Worm (Caenorhabditis elegans) whole organism, L1 larva: ENCODE measurements around the gene Y59E9AL.36.

Experiments used
- dpl-1 ChIP-seq, 3 experiments: fragments of 150-350 bp in 2 of 3; sonication (generic microtip) in 1 of 3; optimal IDR thresholded peaks; 2 replicates each; lab custom pipeline; 2014 to 2017; ENCODE audit warnings: missing biosample characterization in 3 of 3, missing genetic modification characterization in 3 of 3, missing genetic modification reagents in 3 of 3
- elt-3 ChIP-seq, 6 experiments: fragments of 150-350 bp in 1 of 6; sonication (generic microtip); optimal IDR thresholded peaks; 2 replicates each; lab custom pipeline; 2017 to 2018; ENCODE audit warnings: missing biosample characterization in 6 of 6, missing genetic modification characterization in 6 of 6, inconsistent platforms in 1 of 6
- fos-1 ChIP-seq: fragments of 150-350 bp; optimal IDR thresholded peaks from 2 replicates; lab custom pipeline; 2014; ENCODE audit warnings: missing biosample characterization, missing genetic modification characterization
- hlh-17 ChIP-seq: fragments of 200-800 bp; sonication (Bioruptor generic); optimal IDR thresholded peaks from 2 replicates; lab custom pipeline; 2018; ENCODE audit warnings: missing genetic modification characterization, mild to moderate bottlenecking, missing compliant biosample characterization, moderate library complexity, borderline replicate concordance
- lin-13 ChIP-seq: fragments of 150-350 bp; optimal IDR thresholded peaks from 2 replicates; lab custom pipeline; 2014; ENCODE audit warnings: missing biosample characterization, missing genetic modification reagents, missing genetic modification characterization
- lin-35 ChIP-seq, 2 experiments: fragments of 150-350 bp; optimal IDR thresholded peaks; 2 replicates each; lab custom pipeline; 2014; ENCODE audit warnings: missing biosample characterization in 2 of 2, missing genetic modification characterization in 2 of 2, missing genetic modification reagents in 2 of 2
- nhr-11 ChIP-seq: fragments of 150-350 bp; optimal IDR thresholded peaks from 2 replicates; lab custom pipeline; 2014; ENCODE audit warnings: missing biosample characterization, missing genetic modification characterization
- nhr-12 ChIP-seq: sonication (generic microtip); optimal IDR thresholded peaks from 2 replicates; lab custom pipeline; 2017; ENCODE audit warnings: missing biosample characterization, missing genetic modification characterization
- nhr-76 ChIP-seq: sonication (generic microtip); optimal IDR thresholded peaks from 2 replicates; lab custom pipeline; 2017; ENCODE audit warnings: missing biosample characterization, missing genetic modification characterization
- nhr-90 ChIP-seq: sonication (generic microtip); optimal IDR thresholded peaks from 2 replicates; lab custom pipeline; 2016; ENCODE audit warnings: mild to moderate bottlenecking, missing genetic modification characterization, missing compliant biosample characterization; ENCODE audit not compliant: poor library complexity
- unc-62 ChIP-seq: fragments of 150-350 bp; optimal IDR thresholded peaks from 2 replicates; lab custom pipeline; 2014; ENCODE audit warnings: missing biosample characterization, missing genetic modification reagents, missing genetic modification characterization
- xbp-1 ChIP-seq: sonication (generic microtip); optimal IDR thresholded peaks from 2 replicates; lab custom pipeline; 2016; ENCODE audit warnings: missing genetic modification characterization, missing compliant biosample characterization

DNA sequence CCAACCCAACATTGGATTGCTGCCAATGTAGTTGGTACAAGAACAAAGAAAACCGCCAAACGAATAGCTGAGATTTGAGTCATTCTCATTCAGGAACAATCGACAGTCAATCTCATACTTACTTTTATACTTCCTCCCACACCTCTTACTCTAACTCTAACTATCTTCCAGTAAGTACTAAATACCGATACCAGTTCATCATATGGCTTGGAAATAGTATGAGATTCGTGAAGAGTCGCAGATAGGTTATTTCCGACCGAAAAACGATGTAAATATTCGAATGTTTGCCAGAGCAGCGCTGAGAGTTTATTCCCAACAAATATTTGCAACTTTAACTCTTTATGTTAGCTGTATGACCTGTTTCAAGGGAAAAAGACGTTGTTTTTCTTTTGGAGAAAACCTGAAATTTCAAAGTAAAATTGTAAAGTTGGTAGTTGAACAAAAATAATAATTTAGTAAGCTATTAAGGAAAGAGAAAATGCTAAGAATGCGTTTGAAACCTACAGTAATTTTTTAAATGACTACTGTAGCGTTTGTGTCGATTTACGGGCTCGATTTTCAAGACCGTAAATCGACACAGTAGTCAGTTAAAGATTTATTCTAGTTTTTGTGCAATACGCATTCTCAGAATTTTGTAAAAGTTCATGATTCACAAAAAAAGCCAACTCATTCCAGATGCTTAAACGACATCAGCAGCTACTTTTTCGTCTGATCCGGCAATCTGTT, 22.6 kb downstream of the Y59E9AL.36 start, which contains the start of the genes W03F8.6 and mtrf-1L:
- no peak for TF ChIP-seq xbp-1
- TF ChIP-seq dpl-1 (GFP tag; optimal IDR thresholded peaks at IDR 0.05; lab: Kevin White, UChicago), result no peak
- no peak for TF ChIP-seq nhr-12 (tag; lab: Kevin White, UChicago)
- no peak for TF ChIP-seq hlh-17 (GFP tag; lab: Kevin White, UChicago)
- no peak for TF ChIP-seq lin-13 (GFP tag; lab: Kevin White, UChicago)
- TF ChIP-seq nhr-11 (tag; lab: Kevin White, UChicago), result no peak
- no peak for TF ChIP-seq nhr-90 (tag; lab: Kevin White, UChicago)
- TF ChIP-seq unc-62 (GFP tag; lab: Kevin White, UChicago), result no peak
- TF ChIP-seq lin-35 (GFP tag; optimal IDR thresholded peaks at IDR 0.05; lab: Kevin White, UChicago), result no peak
- TF ChIP-seq nhr-76 (tag; lab: Kevin White, UChicago), result no peak
- TF ChIP-seq fos-1, result no peak
- no peak for TF ChIP-seq elt-3 (tag; optimal IDR thresholded peaks at IDR 0.05; lab: Kevin White, UChicago)
